Worm (Caenorhabditis elegans): Measurements from ENCODE around the gene Y71H2B.2.
"Not testable (repeated sequence)": the region's sequence is repeated elsewhere in the genome, so short reads cannot be mapped to it uniquely, and the experiment has no call there.

DNA sequence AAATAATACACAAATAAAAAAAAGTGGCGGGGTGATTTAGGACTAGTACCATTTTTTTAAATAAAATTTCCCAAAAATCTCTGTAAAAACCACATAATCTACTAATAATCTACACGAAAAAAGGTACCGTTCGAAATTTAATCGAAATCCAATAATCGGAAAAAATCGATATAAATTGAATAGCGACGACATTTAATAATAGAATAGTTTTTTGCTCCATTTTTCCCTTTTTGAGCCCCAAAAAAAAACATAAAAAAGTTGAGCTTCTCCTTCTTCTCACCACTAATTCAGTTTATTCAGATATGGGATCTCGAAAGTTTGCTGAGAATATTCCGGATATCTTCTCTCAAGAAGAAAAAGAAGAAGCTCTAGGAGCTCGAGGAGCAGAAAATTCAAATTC, 15.3 kb upstream of the Y71H2B.2 start, which contains the start of gene Y71H2B.5:
- not testable (repeated sequence) for TF ChIP-seq rnt-1 (tag; optimal IDR thresholded peaks at IDR 0.05); C08G9.2 (tag; optimal IDR thresholded peaks at IDR 0.05); ceh-22 (tag; optimal IDR thresholded peaks at IDR 0.05); elt-4 (tag; optimal IDR thresholded peaks at IDR 0.05); ama-1 (optimal IDR thresholded peaks at IDR 0.05); fkh-6 (tag; optimal IDR thresholded peaks at IDR 0.05); tbx-2 (tag; optimal IDR thresholded peaks at IDR 0.05); lin-11 (tag; optimal IDR thresholded peaks at IDR 0.05)

Data from whole organism, late embryonic.